Worm (Caenorhabditis elegans) whole organism, L3 larva: ENCODE measurements around the gene Y43F8A.1.
A peak's percentile ranks its signal among the peaks of the same experiment; 100 is the strongest.

Experiments
- R02D3.7 ChIP-seq: fragments of 150-350 bp; optimal IDR thresholded peaks from 2 replicates; lab custom pipeline; 2014; ENCODE audit warnings: missing biosample characterization, missing genetic modification characterization
- ZK546.5 ChIP-seq: sonication (generic microtip); optimal IDR thresholded peaks from 2 replicates; lab custom pipeline; 2017; ENCODE audit warnings: missing biosample characterization, missing genetic modification characterization
- aly-2 ChIP-seq: fragments of 150-350 bp; optimal IDR thresholded peaks from 2 replicates; lab custom pipeline; 2014; ENCODE audit warnings: missing biosample characterization, missing genetic modification characterization
- ama-1 ChIP-seq: fragments of 150-350 bp; optimal IDR thresholded peaks from 2 replicates; lab custom pipeline; 2018
- ceh-16 ChIP-seq: sonication (generic microtip); optimal IDR thresholded peaks from 2 replicates; lab custom pipeline; 2017; ENCODE audit warnings: missing biosample characterization, missing genetic modification characterization
- ceh-28 ChIP-seq: fragments of 150-350 bp; optimal IDR thresholded peaks from 2 replicates; lab custom pipeline; 2014; ENCODE audit warnings: missing biosample characterization, missing genetic modification reagents, missing genetic modification characterization
- ceh-82 ChIP-seq: fragments of 150-350 bp; optimal IDR thresholded peaks from 2 replicates; lab custom pipeline; 2014; ENCODE audit warnings: missing biosample characterization, missing genetic modification characterization
- ceh-9 ChIP-seq: sonication (generic microtip); optimal IDR thresholded peaks from 2 replicates; lab custom pipeline; 2018; ENCODE audit warnings: missing biosample characterization, missing genetic modification characterization
- daf-12 ChIP-seq: fragments of 150-350 bp; optimal IDR thresholded peaks from 2 replicates; lab custom pipeline; 2014; ENCODE audit warnings: missing biosample characterization, missing genetic modification reagents, missing genetic modification characterization
- elt-1 ChIP-seq: fragments of 150-350 bp; optimal IDR thresholded peaks from 2 replicates; lab custom pipeline; 2014; ENCODE audit warnings: missing biosample characterization, missing genetic modification characterization
- elt-2 ChIP-seq: sonication (generic microtip); optimal IDR thresholded peaks from 2 replicates; lab custom pipeline; 2016; ENCODE audit warnings: missing genetic modification reagents, mild to moderate bottlenecking, missing genetic modification characterization, missing compliant biosample characterization
- elt-3 ChIP-seq, 3 experiments: fragments of 150-350 bp in 1 of 3; sonication (generic microtip) in 2 of 3; optimal IDR thresholded peaks; 2 replicates in 2 of 3; 4 replicates in 1 of 3; lab custom pipeline; 2014 to 2017; ENCODE audit warnings: missing biosample characterization in 3 of 3, missing genetic modification characterization in 3 of 3
- fkh-10 ChIP-seq: sonication (generic microtip); optimal IDR thresholded peaks from 2 replicates; lab custom pipeline; 2017; ENCODE audit warnings: missing biosample characterization, missing genetic modification reagents, missing genetic modification characterization
- fos-1 ChIP-seq: fragments of 150-350 bp; optimal IDR thresholded peaks from 2 replicates; lab custom pipeline; 2014; ENCODE audit warnings: missing biosample characterization, missing genetic modification characterization
- hmg-11 ChIP-seq: sonication (generic microtip); optimal IDR thresholded peaks from 2 replicates; lab custom pipeline; 2016; ENCODE audit warnings: missing genetic modification characterization, missing compliant biosample characterization
- jun-1 ChIP-seq: fragments of 150-350 bp; optimal IDR thresholded peaks from 2 replicates; lab custom pipeline; 2014; ENCODE audit warnings: missing biosample characterization, missing genetic modification reagents, missing genetic modification characterization
- lin-39 ChIP-seq: fragments of 150-350 bp; optimal IDR thresholded peaks from 2 replicates; lab custom pipeline; 2018; ENCODE audit warnings: missing biosample characterization, missing genetic modification reagents, missing genetic modification characterization
- lsy-12 ChIP-seq: sonication (generic microtip); optimal IDR thresholded peaks from 2 replicates; lab custom pipeline; 2016; ENCODE audit warnings: mild to moderate bottlenecking, missing genetic modification characterization, missing compliant biosample characterization
- mdl-1 ChIP-seq: fragments of 150-350 bp; optimal IDR thresholded peaks from 2 replicates; lab custom pipeline; 2014; ENCODE audit warnings: missing biosample characterization, missing genetic modification characterization
- mml-1 ChIP-seq: fragments of 150-350 bp; sonication (generic microtip); optimal IDR thresholded peaks from 3 replicates; lab custom pipeline; 2014; ENCODE audit warnings: missing biosample characterization, missing genetic modification characterization
- nfya-1 ChIP-seq: sonication (generic microtip); optimal IDR thresholded peaks from 2 replicates; lab custom pipeline; 2017; ENCODE audit warnings: missing genetic modification characterization, mild to moderate bottlenecking, missing compliant biosample characterization, antibody characterized with exemption, moderate library complexity; ENCODE audit not compliant: insufficient read depth
- nhr-11 ChIP-seq: fragments of 150-350 bp; optimal IDR thresholded peaks from 2 replicates; lab custom pipeline; 2014; ENCODE audit warnings: missing biosample characterization, missing genetic modification characterization
- nhr-12 ChIP-seq: fragments of 150-350 bp; optimal IDR thresholded peaks from 2 replicates; lab custom pipeline; 2014; ENCODE audit warnings: missing biosample characterization, missing genetic modification characterization
- nhr-28 ChIP-seq: fragments of 150-350 bp; optimal IDR thresholded peaks from 2 replicates; lab custom pipeline; 2014; ENCODE audit warnings: missing biosample characterization, missing genetic modification characterization
- nhr-43 ChIP-seq: sonication (generic microtip); optimal IDR thresholded peaks from 2 replicates; lab custom pipeline; 2016; ENCODE audit warnings: mild to moderate bottlenecking, missing genetic modification characterization, missing compliant biosample characterization; ENCODE audit not compliant: poor library complexity, severe bottlenecking
- nhr-67 ChIP-seq: fragments of 150-350 bp; optimal IDR thresholded peaks from 2 replicates; lab custom pipeline; 2014; ENCODE audit warnings: missing biosample characterization, missing genetic modification characterization
- nhr-76 ChIP-seq: fragments of 150-350 bp; sonication (generic microtip); optimal IDR thresholded peaks from 5 replicates; lab custom pipeline; 2014; ENCODE audit warnings: missing biosample characterization, missing genetic modification characterization
- nhr-77 ChIP-seq: fragments of 150-350 bp; optimal IDR thresholded peaks from 2 replicates; lab custom pipeline; 2014; ENCODE audit warnings: missing biosample characterization, missing genetic modification characterization
- pqm-1 ChIP-seq: fragments of 150-350 bp; optimal IDR thresholded peaks from 2 replicates; lab custom pipeline; 2017; ENCODE audit warnings: missing biosample characterization, missing genetic modification characterization, inconsistent platforms
- sea-2 ChIP-seq: fragments of 150-350 bp; sonication (generic microtip); optimal IDR thresholded peaks from 4 replicates; lab custom pipeline; 2014; ENCODE audit warnings: missing biosample characterization, missing genetic modification reagents, missing genetic modification characterization
- skn-1 ChIP-seq: fragments of 150-350 bp; optimal IDR thresholded peaks from 2 replicates; lab custom pipeline; 2014; ENCODE audit warnings: missing biosample characterization, missing genetic modification characterization
- tbx-2 ChIP-seq: sonication (generic microtip); optimal IDR thresholded peaks from 2 replicates; lab custom pipeline; 2016; ENCODE audit warnings: mild to moderate bottlenecking, missing genetic modification characterization, missing compliant biosample characterization
- unc-39 ChIP-seq: sonication (generic microtip); optimal IDR thresholded peaks from 4 replicates; lab custom pipeline; 2017; ENCODE audit warnings: missing biosample characterization, missing genetic modification characterization
- zag-1 ChIP-seq: fragments of 150-350 bp; optimal IDR thresholded peaks from 2 replicates; lab custom pipeline; 2014; ENCODE audit warnings: missing biosample characterization, missing genetic modification characterization
- ztf-11 ChIP-seq: fragments of 150-350 bp; optimal IDR thresholded peaks from 2 replicates; lab custom pipeline; 2014; ENCODE audit warnings: missing biosample characterization, missing genetic modification characterization

Gene Y43F8A.1

ce11 chrV:19354506-19354905 lies 15.8 kb upstream of the Y43F8A.1 start:
- TF ChIP-seq tbx-2 (tag; lab: Kevin White, UChicago), result no peak
- no peak for TF ChIP-seq ztf-11
- TF ChIP-seq fkh-10 (GFP tag; lab: Kevin White, UChicago), result no peak
- no peak for TF ChIP-seq daf-12 (tag; lab: Kevin White, UChicago)
- TF ChIP-seq ceh-16 (tag; lab: Kevin White, UChicago), result no peak
- TF ChIP-seq pqm-1, result no peak
- no peak for TF ChIP-seq ZK546.5
- TF ChIP-seq jun-1 (tag; lab: Kevin White, UChicago), result no peak
- no peak for TF ChIP-seq nhr-11
- TF ChIP-seq unc-39 (tag; lab: Kevin White, UChicago), result no peak

ce11 chrV:19355219-19355618 lies 15.1 kb upstream of the Y43F8A.1 start:
- no peak for TF ChIP-seq elt-2 (tag; lab: Kevin White, UChicago)
- no peak for TF ChIP-seq nfya-1 (tag; lab: Kevin White, UChicago)
- TF ChIP-seq ZK546.5, result no peak
- TF ChIP-seq, all 47 proteins: peak for 0

- TF ChIP-seq skn-1 (no peak), ceh-9 (tag; lab: Kevin White, UChicago) (no peak), ceh-28 (no peak), sea-2 (GFP tag; lab: Kevin White, UChicago) (no peak), fos-1 (tag; lab: Kevin White, UChicago) (no peak), ztf-11 (no peak), ama-1 (lab: Kevin White, UChicago) (no peak), mml-1 (tag; lab: Kevin White, UChicago) (no peak)
These were observed 13.6 kb upstream of the Y43F8A.1 start for ce11 chrV:19356717-19357116.

ce11 chrV:19358039-19358438 lies 12.2 kb upstream of the Y43F8A.1 start:
- TF ChIP-seq lin-39, result peak; percentile 37
- TF ChIP-seq nfya-1 (tag; lab: Kevin White, UChicago), result peak; percentile 3
- no peak for TF ChIP-seq fos-1 (tag; lab: Kevin White, UChicago)

- TF ChIP-seq R02D3.7 (tag; lab: Kevin White, UChicago) (no peak), aly-2 (no peak), fos-1 (tag; lab: Kevin White, UChicago) (no peak), nhr-28 (tag; lab: Kevin White, UChicago) (no peak), lsy-12 (tag; lab: Kevin White, UChicago) (no peak)
These were observed 7.7 kb upstream of the Y43F8A.1 start, which contains the start of gene C14B4.2 for ce11 chrV:19362568-19362967. C14B4.2 (minus strand) TSS chrV:19362668.

ce11 chrV:19371253-19371652 lies 964 bp downstream of the Y43F8A.1 start, which contains the start of gene Y43F8A.2:
Y43F8A.2 (plus strand) TSS chrV:19371553.
- TF ChIP-seq sea-2 (GFP tag; lab: Kevin White, UChicago) (no peak), nhr-11 (no peak), ztf-11 (no peak), nhr-12 (tag; lab: Kevin White, UChicago) (no peak), zag-1 (no peak), elt-1 (no peak), elt-3 (tag; optimal IDR thresholded peaks at IDR 0.05; lab: Kevin White, UChicago) (no peak), lin-39 (no peak), lsy-12 (tag; lab: Kevin White, UChicago) (no peak), mdl-1 (no peak), fkh-10 (GFP tag; lab: Kevin White, UChicago) (no peak), nhr-28 (tag; lab: Kevin White, UChicago) (no peak)

- TF ChIP-seq ceh-9 (tag; lab: Kevin White, UChicago) (no peak), ama-1 (lab: Kevin White, UChicago) (no peak), ceh-82 (tag; lab: Kevin White, UChicago) (no peak), aly-2 (no peak), nhr-43 (tag; lab: Kevin White, UChicago) (no peak), daf-12 (tag; lab: Kevin White, UChicago) (no peak), hmg-11 (tag; lab: Kevin White, UChicago) (no peak), nhr-77 (tag; lab: Kevin White, UChicago) (no peak), ztf-11 (no peak), R02D3.7 (tag; lab: Kevin White, UChicago) (no peak), skn-1 (no peak), nhr-76 (tag; lab: Kevin White, UChicago) (no peak), nhr-67 (tag; lab: Kevin White, UChicago) (no peak), pqm-1 (no peak), mml-1 (tag; lab: Kevin White, UChicago) (no peak), ceh-16 (tag; lab: Kevin White, UChicago) (no peak), zag-1 (no peak), ceh-28 (no peak), lin-39 (no peak), lsy-12 (tag; lab: Kevin White, UChicago) (no peak)
These were observed 1.5 kb downstream of the Y43F8A.1 start for ce11 chrV:19371777-19372176.
